Fruit fly (Drosophila melanogaster): ENCODE measurements around the gene Adhr.

- TF ChIP-seq ttk (optimal IDR thresholded peaks at IDR 0.05) (no peak), Myc (optimal IDR thresholded peaks at IDR 0.05) (no peak), Sin3A (optimal IDR thresholded peaks at IDR 0.05) (no peak)
Observed at dm6 chr2L:14624614-14625013, 9.3 kb downstream of the Adhr start.
